Worm (Caenorhabditis elegans) whole organism, young adult: ENCODE measurements around the gene zip-10.

Source experiments
- B0019.2 ChIP-seq: fragments of 200-800 bp; sonication (Bioruptor generic); conservative IDR thresholded peaks from 2 replicates; pipeline ENCODE4 v1.3.6; 2022; ENCODE audit warnings: missing genetic modification reagents, missing genetic modification characterization, missing compliant biosample characterization
- F10E7.11 ChIP-seq: sonication (generic microtip); optimal IDR thresholded peaks from 2 replicates; lab custom pipeline; 2017; ENCODE audit warnings: mild to moderate bottlenecking, missing genetic modification characterization, moderate library complexity, missing compliant biosample characterization
- F22D6.2 ChIP-seq: sonication (generic microtip); optimal IDR thresholded peaks from 2 replicates; lab custom pipeline; 2016; ENCODE audit warnings: mild to moderate bottlenecking, missing genetic modification characterization, missing compliant biosample characterization
- F33H1.4 ChIP-seq: fragments of 200-800 bp; sonication (Bioruptor generic); IDR thresholded peaks from 2 replicates; pipeline ENCODE4 v1.3.6; 2022; ENCODE audit warnings: missing genetic modification reagents, missing genetic modification characterization, missing compliant biosample characterization
- K11D2.4 ChIP-seq: fragments of 200-800 bp; sonication (Bioruptor generic); IDR thresholded peaks from 2 replicates; pipeline ENCODE4 v1.3.6; 2022; ENCODE audit warnings: missing genetic modification reagents, missing genetic modification characterization, missing compliant biosample characterization
- Y79H2A.3 ChIP-seq: fragments of 200-800 bp; sonication (Bioruptor generic); conservative IDR thresholded peaks from 2 replicates; pipeline ENCODE4 v1.3.6; 2022; ENCODE audit warnings: missing genetic modification reagents, missing genetic modification characterization, missing compliant biosample characterization
- ZK185.1 ChIP-seq: sonication (generic microtip); optimal IDR thresholded peaks from 2 replicates; lab custom pipeline; 2016; ENCODE audit warnings: mild to moderate bottlenecking, missing genetic modification characterization, missing compliant biosample characterization; ENCODE audit not compliant: poor library complexity, severe bottlenecking
- atf-7 ChIP-seq: sonication (generic microtip); optimal IDR thresholded peaks from 2 replicates; lab custom pipeline; 2017; ENCODE audit warnings: mild to moderate bottlenecking, missing genetic modification characterization, missing compliant biosample characterization
- cebp-1 ChIP-seq, 2 experiments: fragments of 200-800 bp in 1 of 2; sonication (Bioruptor generic) in 1 of 2; sonication (generic microtip) in 1 of 2; IDR thresholded peaks in 1 of 2; optimal IDR thresholded peaks in 1 of 2; 2 replicates each; pipeline versions ENCODE4 v1.3.6 to Lab custom; 2017 to 2022; ENCODE audit warnings: missing compliant biosample characterization in 2 of 2, missing genetic modification characterization in 2 of 2, mild to moderate bottlenecking in 1 of 2, missing genetic modification reagents in 1 of 2, moderate library complexity in 1 of 2
- ceh-100 ChIP-seq: fragments of 200-800 bp; sonication (Bioruptor generic); IDR thresholded peaks from 2 replicates; pipeline ENCODE4 v1.3.6; 2022; ENCODE audit warnings: missing genetic modification reagents, missing genetic modification characterization, missing compliant biosample characterization
- ceh-40 ChIP-seq: fragments of 200-800 bp; sonication (Bioruptor generic); IDR thresholded peaks from 2 replicates; pipeline ENCODE4 v1.3.6; 2022; ENCODE audit warnings: missing genetic modification characterization, missing compliant biosample characterization
- ceh-58 ChIP-seq: fragments of 200-800 bp; sonication (Bioruptor generic); IDR thresholded peaks from 2 replicates; pipeline ENCODE4 v1.3.6; 2022; ENCODE audit warnings: missing genetic modification characterization, missing compliant biosample characterization
- ceh-79 ChIP-seq: sonication (generic microtip); optimal IDR thresholded peaks from 2 replicates; lab custom pipeline; 2017; ENCODE audit warnings: mild to moderate bottlenecking, missing genetic modification characterization, missing compliant biosample characterization
- ceh-91 ChIP-seq: fragments of 200-800 bp; sonication (Bioruptor generic); IDR thresholded peaks from 2 replicates; pipeline ENCODE4 v1.3.6; 2022; ENCODE audit warnings: missing genetic modification reagents, missing genetic modification characterization, missing compliant biosample characterization
- chd-7 ChIP-seq: sonication (generic microtip); optimal IDR thresholded peaks from 2 replicates; lab custom pipeline; 2016; ENCODE audit warnings: mild to moderate bottlenecking, missing genetic modification characterization, moderate library complexity, missing compliant biosample characterization
- dox-1 ChIP-seq: fragments of 200-800 bp; sonication (Bioruptor generic); IDR thresholded peaks from 2 replicates; pipeline ENCODE4 v1.3.6; 2022; ENCODE audit warnings: missing genetic modification reagents, missing genetic modification characterization, missing compliant biosample characterization
- dpff-1 ChIP-seq: sonication (generic microtip); optimal IDR thresholded peaks from 2 replicates; lab custom pipeline; 2017; ENCODE audit warnings: mild to moderate bottlenecking, missing genetic modification characterization, missing compliant biosample characterization
- dpl-1 ChIP-seq: fragments of 150-350 bp; optimal IDR thresholded peaks from 2 replicates; lab custom pipeline; 2014; ENCODE audit warnings: missing biosample characterization, missing genetic modification reagents, missing genetic modification characterization
- egl-44 ChIP-seq: fragments of 200-800 bp; sonication (Bioruptor generic); IDR thresholded peaks from 2 replicates; pipeline ENCODE4 v1.3.6; 2022; ENCODE audit warnings: missing genetic modification reagents, missing genetic modification characterization, missing compliant biosample characterization
- ets-4 ChIP-seq: fragments of 200-800 bp; sonication (Bioruptor generic); optimal IDR thresholded peaks from 2 replicates; lab custom pipeline; 2018; ENCODE audit warnings: mild to moderate bottlenecking, missing genetic modification characterization, missing compliant biosample characterization
- let-526 ChIP-seq: fragments of 200-800 bp; sonication (Bioruptor generic); IDR thresholded peaks from 2 replicates; pipeline ENCODE4 v1.3.6; 2022; ENCODE audit warnings: missing genetic modification reagents, missing genetic modification characterization, missing compliant biosample characterization
- lin-35 ChIP-seq, 3 experiments: fragments of 150-350 bp in 2 of 3; sonication (generic microtip) in 1 of 3; optimal IDR thresholded peaks; 2 replicates each; lab custom pipeline; 2014 to 2018; ENCODE audit warnings: missing biosample characterization in 3 of 3, missing genetic modification characterization in 3 of 3, missing genetic modification reagents in 3 of 3
- lsl-1 ChIP-seq: fragments of 200-800 bp; sonication (Bioruptor generic); optimal IDR thresholded peaks from 2 replicates; lab custom pipeline; 2018; ENCODE audit warnings: mild to moderate bottlenecking, missing genetic modification characterization, moderate library complexity, missing compliant biosample characterization
- lsy-27 ChIP-seq: sonication (generic microtip); optimal IDR thresholded peaks from 2 replicates; lab custom pipeline; 2017; ENCODE audit warnings: missing genetic modification characterization, mild to moderate bottlenecking, missing compliant biosample characterization, antibody characterized with exemption, missing genotype, borderline replicate concordance; ENCODE audit not compliant: insufficient read depth
- madf-3 ChIP-seq: fragments of 200-800 bp; sonication (Bioruptor generic); IDR thresholded peaks from 2 replicates; pipeline ENCODE4 v1.3.6; 2022; ENCODE audit warnings: missing genetic modification reagents, missing genetic modification characterization, missing compliant biosample characterization
- madf-8 ChIP-seq: fragments of 200-800 bp; sonication (Bioruptor generic); conservative IDR thresholded peaks from 2 replicates; pipeline ENCODE4 v1.3.6; 2022; ENCODE audit warnings: missing genetic modification reagents, missing genetic modification characterization, missing compliant biosample characterization
- nhr-120 ChIP-seq: fragments of 200-800 bp; sonication (Bioruptor generic); IDR thresholded peaks from 2 replicates; pipeline ENCODE4 v1.3.6; 2022; ENCODE audit warnings: missing genetic modification characterization, missing compliant biosample characterization
- nhr-179 ChIP-seq: sonication (generic microtip); optimal IDR thresholded peaks from 2 replicates; lab custom pipeline; 2016; ENCODE audit warnings: mild to moderate bottlenecking, missing genetic modification characterization, missing compliant biosample characterization
- nhr-27 ChIP-seq: fragments of 200-800 bp; sonication (Bioruptor generic); optimal IDR thresholded peaks from 2 replicates; lab custom pipeline; 2018; ENCODE audit warnings: mild to moderate bottlenecking, missing genetic modification characterization, moderate library complexity, missing compliant biosample characterization
- nhr-80 ChIP-seq: sonication (generic microtip); optimal IDR thresholded peaks from 2 replicates; lab custom pipeline; 2016; ENCODE audit warnings: missing genetic modification characterization, missing compliant biosample characterization
- pbrm-1 ChIP-seq: fragments of 200-800 bp; sonication (Bioruptor generic); IDR thresholded peaks from 2 replicates; pipeline ENCODE4 v1.3.6; 2022; ENCODE audit warnings: missing genetic modification reagents, missing genetic modification characterization, missing compliant biosample characterization
- rcor-1 ChIP-seq: fragments of 200-800 bp; sonication (Bioruptor generic); IDR thresholded peaks from 2 replicates; pipeline ENCODE4 v1.3.6; 2022; ENCODE audit warnings: missing genetic modification reagents, missing genetic modification characterization, missing compliant biosample characterization
- snpc-4 ChIP-seq, 5 experiments: fragments of 150-350 bp in 1 of 5; sonication (generic microtip) in 4 of 5; optimal IDR thresholded peaks; 2 replicates each; lab custom pipeline; 2014 to 2018; ENCODE audit warnings: missing genetic modification characterization in 5 of 5, missing biosample characterization in 3 of 5, antibody characterized with exemption in 2 of 5, mild to moderate bottlenecking in 2 of 5, missing compliant biosample characterization in 2 of 5, missing genotype in 2 of 5, moderate library complexity in 2 of 5, missing genetic modification reagents in 1 of 5
- sptf-2 ChIP-seq: fragments of 200-800 bp; sonication (Bioruptor generic); optimal IDR thresholded peaks from 2 replicates; lab custom pipeline; 2018; ENCODE audit warnings: mild to moderate bottlenecking, missing genetic modification characterization, missing compliant biosample characterization
- tbp1 ChIP-seq: fragments of 200-800 bp; sonication (Bioruptor generic); optimal IDR thresholded peaks from 2 replicates; lab custom pipeline; 2018; ENCODE audit warnings: mild to moderate bottlenecking, missing genetic modification characterization, missing compliant biosample characterization
- unc-130 ChIP-seq: sonication (generic microtip); optimal IDR thresholded peaks from 2 replicates; lab custom pipeline; 2016; ENCODE audit warnings: missing genetic modification reagents, missing genetic modification characterization, missing compliant biosample characterization
- zfh-2 ChIP-seq: fragments of 200-800 bp; sonication (Bioruptor generic); conservative IDR thresholded peaks from 2 replicates; pipeline ENCODE4 v1.3.6; 2022; ENCODE audit warnings: missing genetic modification reagents, missing genetic modification characterization, missing compliant biosample characterization
- ztf-3 ChIP-seq: fragments of 200-800 bp; sonication (Bioruptor generic); optimal IDR thresholded peaks from 2 replicates; lab custom pipeline; 2018; ENCODE audit warnings: mild to moderate bottlenecking, missing genetic modification characterization, missing compliant biosample characterization

zip-10 gene

ce11 chrV:11649254-11649653, 1.3 kb downstream of the zip-10 start (continued):
- TF ChIP-seq ets-4 (GFP tag; lab: Kevin White, UChicago) (no peak), ceh-79 (tag; lab: Kevin White, UChicago) (no peak), dox-1 (GFP tag; lab: Robert Waterston, UW) (no peak), egl-44 (no peak)

DNA sequence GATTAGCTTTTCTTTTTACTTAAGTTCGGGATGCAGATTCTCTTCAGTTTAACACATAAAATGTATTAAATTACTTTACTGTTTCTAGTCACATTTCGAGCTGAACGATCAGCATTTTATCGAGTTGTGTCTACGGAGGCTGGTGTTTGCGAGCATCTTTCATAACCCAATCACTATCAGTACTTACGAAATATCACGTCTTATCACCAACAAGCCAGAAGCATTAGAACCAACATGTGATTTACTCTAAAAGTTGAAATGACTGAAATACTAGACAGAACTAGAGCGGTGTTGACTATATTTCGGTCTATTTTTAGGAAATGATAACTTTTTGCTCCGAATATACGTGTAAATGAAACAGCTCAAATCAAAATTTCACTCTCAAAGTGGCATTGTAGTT, 2.1 kb downstream of the zip-10 start:
- peak; percentile 47 for TF ChIP-seq nhr-80 (tag; lab: Kevin White, UChicago)
- no peak for TF ChIP-seq let-526 (GFP tag; lab: Robert Waterston, UW)
- TF ChIP-seq chd-7: no peak
- TF ChIP-seq Y79H2A.3: no peak
- no peak for TF ChIP-seq tbp1 (GFP tag; lab: Kevin White, UChicago)
- TF ChIP-seq nhr-120: no peak
- peak; percentile 88 for TF ChIP-seq cebp-1 (GFP tag; IDR thresholded peaks at IDR 0.05; lab: Robert Waterston, UW)
- peak; percentile 87 for TF ChIP-seq cebp-1 (tag; optimal IDR thresholded peaks at IDR 0.05; lab: Kevin White, UChicago)
- TF ChIP-seq lsl-1 (GFP tag; lab: Kevin White, UChicago): no peak
- no peak for TF ChIP-seq sptf-2 (GFP tag; lab: Kevin White, UChicago)

- TF ChIP-seq ceh-91 (no peak), zfh-2 (no peak), B0019.2 (GFP tag; lab: Robert Waterston, UW) (no peak), F10E7.11 (no peak), F33H1.4 (GFP tag; lab: Robert Waterston, UW) (no peak), nhr-179 (no peak), ztf-3 (GFP tag; lab: Kevin White, UChicago) (no peak), madf-3 (GFP tag; lab: Robert Waterston, UW) (no peak), rcor-1 (no peak), lsy-27 (tag; lab: Kevin White, UChicago) (no peak), K11D2.4 (no peak), ceh-100 (GFP tag; lab: Robert Waterston, UW) (no peak), dpff-1 (tag; lab: Kevin White, UChicago) (no peak), ceh-58 (GFP tag; lab: Robert Waterston, UW) (no peak), dpl-1 (GFP tag; lab: Kevin White, UChicago) (no peak), atf-7 (tag; lab: Kevin White, UChicago) (no peak), pbrm-1 (GFP tag; lab: Robert Waterston, UW) (no peak), madf-8 (GFP tag; lab: Robert Waterston, UW) (no peak)
Observed at ce11 chrV:11647821-11648220, 2.7 kb downstream of the zip-10 start.

DNA sequence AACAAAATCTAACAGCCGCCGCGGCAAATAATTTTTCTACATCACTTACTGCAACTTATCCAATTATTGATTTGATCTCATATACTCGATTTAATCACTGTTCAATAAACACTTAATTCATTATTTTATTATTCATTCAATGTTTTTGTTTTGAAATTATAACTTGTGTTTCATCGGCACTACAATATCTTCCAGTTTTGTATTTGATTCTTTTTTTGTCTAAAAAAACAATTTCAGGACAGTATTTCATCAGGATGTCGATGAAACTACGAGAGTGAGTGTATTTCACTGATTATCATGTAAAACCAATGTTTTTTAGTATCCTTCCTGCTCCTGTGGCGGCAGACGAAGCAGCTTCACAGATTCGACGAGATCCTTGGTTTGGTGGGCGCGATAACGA, 5.3 kb downstream of the zip-10 start, which contains the start of gene skp-1:
Gene skp-1, plus strand, starts transcription at position 238 of the 400 bp plus-strand sequence.
- no peak for TF ChIP-seq cebp-1 (GFP tag; IDR thresholded peaks at IDR 0.05; lab: Robert Waterston, UW)
- TF ChIP-seq cebp-1 (tag; optimal IDR thresholded peaks at IDR 0.05; lab: Kevin White, UChicago): no peak
- no peak for TF ChIP-seq F33H1.4 (GFP tag; lab: Robert Waterston, UW)
- TF ChIP-seq ZK185.1 (tag; lab: Kevin White, UChicago): no peak
- TF ChIP-seq nhr-27 (tag; lab: Kevin White, UChicago): no peak
- TF ChIP-seq lin-35 (GFP tag; optimal IDR thresholded peaks at IDR 0.05; lab: Kevin White, UChicago): no peak
- TF ChIP-seq snpc-4 (GFP tag; optimal IDR thresholded peaks at IDR 0.05; lab: Kevin White, UChicago): no peak
- no peak for TF ChIP-seq snpc-4 (tag; optimal IDR thresholded peaks at IDR 0.05; lab: Kevin White, UChicago)
- no peak for TF ChIP-seq let-526 (GFP tag; lab: Robert Waterston, UW)
- no peak for TF ChIP-seq unc-130 (GFP tag; lab: Kevin White, UChicago)
- TF ChIP-seq ceh-40 (GFP tag; lab: Robert Waterston, UW): no peak
- no peak for TF ChIP-seq F22D6.2 (tag; lab: Kevin White, UChicago)
